Fruit fly (Drosophila melanogaster) whole organism, adult: Measurements from ENCODE around the gene CG3097.

ENCODE experiments used
- CG11617 ChIP-seq: fragments of 200-800 bp; sonication (Bioruptor generic); optimal IDR thresholded peaks from 2 replicates; lab custom pipeline; 2017; ENCODE audit warnings: mild to moderate bottlenecking, missing biosample characterization, missing genetic modification reagents, missing genetic modification characterization
- CG12768 ChIP-seq: fragments of 200-800 bp; sonication (Bioruptor generic); optimal IDR thresholded peaks from 2 replicates; lab custom pipeline; 2017; ENCODE audit warnings: missing biosample characterization, missing genetic modification characterization, mild to moderate bottlenecking, moderate library complexity, missing genetic modification reagents
- CG14711 ChIP-seq: fragments of 200-800 bp; sonication (Bioruptor generic); optimal IDR thresholded peaks from 2 replicates; lab custom pipeline; 2018; ENCODE audit warnings: missing biosample characterization, mild to moderate bottlenecking, missing genetic modification characterization, moderate library complexity
- CG33017 ChIP-seq: fragments of 200-800 bp; sonication (Bioruptor generic); optimal IDR thresholded peaks from 2 replicates; lab custom pipeline; 2018; ENCODE audit warnings: missing biosample characterization, mild to moderate bottlenecking, missing genetic modification characterization, moderate library complexity
- CG5204 ChIP-seq: fragments of 200-800 bp; sonication (Bioruptor generic); optimal IDR thresholded peaks from 2 replicates; lab custom pipeline; 2016; ENCODE audit warnings: missing biosample characterization, missing genetic modification characterization
- Crg-1 ChIP-seq: fragments of 200-800 bp; sonication (Bioruptor generic); optimal IDR thresholded peaks from 2 replicates; lab custom pipeline; 2016; ENCODE audit warnings: missing biosample characterization, missing genetic modification characterization
- Hr96 ChIP-seq: fragments of 200-800 bp; sonication (Bioruptor generic); optimal IDR thresholded peaks from 2 replicates; lab custom pipeline; 2016; ENCODE audit warnings: missing biosample characterization, missing genetic modification characterization
- Mnt ChIP-seq: fragments of 200-800 bp; sonication (Bioruptor generic); optimal IDR thresholded peaks from 2 replicates; lab custom pipeline; 2016; ENCODE audit warnings: missing biosample characterization, mild to moderate bottlenecking, missing genetic modification characterization
- cnc ChIP-seq, 2 experiments: fragments of >200 bp; optimal IDR thresholded peaks; 2 replicates each; lab custom pipeline; 2017
- kay ChIP-seq: fragments of 200-800 bp; sonication (Bioruptor generic); peaks from one replicate; lab custom pipeline; 2016; ENCODE audit warnings: missing biosample characterization, missing genetic modification characterization, borderline replicate concordance
- pad ChIP-seq: fragments of 200-800 bp; sonication (Bioruptor generic); optimal IDR thresholded peaks from 3 replicates; lab custom pipeline; 2017; ENCODE audit warnings: missing biosample characterization, missing genetic modification characterization, mild to moderate bottlenecking, moderate library complexity, missing genetic modification reagents

- TF ChIP-seq CG14711 (tag; lab: Kevin White, UChicago) (peak; percentile 84), CG5204 (GFP tag; lab: Kevin White, UChicago) (peak; percentile 91), Hr96 (GFP tag; lab: Kevin White, UChicago) (peak; percentile 96), Mnt (GFP tag; lab: Kevin White, UChicago) (peak; percentile 95), pad (GFP tag; lab: Kevin White, UChicago) (peak; percentile 74), CG33017 (tag; lab: Kevin White, UChicago) (peak; percentile 85), CG11617 (GFP tag; lab: Kevin White, UChicago) (peak; percentile 93), CG12768 (peak; percentile 85), Crg-1 (GFP tag; lab: Kevin White, UChicago) (peak; percentile 78), cnc (optimal IDR thresholded peaks at IDR 0.05; lab: Kevin White, UChicago) (no peak), kay (GFP tag; lab: Kevin White, UChicago) (peak; percentile 91)
Measured at dm6 chrX:5746864-5747861, 23.4 kb downstream of the CG3097 start, which contains the start of the genes IntS6 and Rtel1.
